Worm (Caenorhabditis elegans) whole organism, L4 larva: ENCODE data around the gene rpl-20.

Experiments used
- nhr-11 ChIP-seq: fragments of 150-350 bp; optimal IDR thresholded peaks from 2 replicates; lab custom pipeline; 2014; ENCODE audit warnings: missing biosample characterization, missing genetic modification characterization
- sdz-12 ChIP-seq: fragments of 200-800 bp; sonication (Bioruptor generic); optimal IDR thresholded peaks from 2 replicates; lab custom pipeline; 2018; ENCODE audit warnings: mild to moderate bottlenecking, missing genetic modification characterization, missing compliant biosample characterization

DNA sequence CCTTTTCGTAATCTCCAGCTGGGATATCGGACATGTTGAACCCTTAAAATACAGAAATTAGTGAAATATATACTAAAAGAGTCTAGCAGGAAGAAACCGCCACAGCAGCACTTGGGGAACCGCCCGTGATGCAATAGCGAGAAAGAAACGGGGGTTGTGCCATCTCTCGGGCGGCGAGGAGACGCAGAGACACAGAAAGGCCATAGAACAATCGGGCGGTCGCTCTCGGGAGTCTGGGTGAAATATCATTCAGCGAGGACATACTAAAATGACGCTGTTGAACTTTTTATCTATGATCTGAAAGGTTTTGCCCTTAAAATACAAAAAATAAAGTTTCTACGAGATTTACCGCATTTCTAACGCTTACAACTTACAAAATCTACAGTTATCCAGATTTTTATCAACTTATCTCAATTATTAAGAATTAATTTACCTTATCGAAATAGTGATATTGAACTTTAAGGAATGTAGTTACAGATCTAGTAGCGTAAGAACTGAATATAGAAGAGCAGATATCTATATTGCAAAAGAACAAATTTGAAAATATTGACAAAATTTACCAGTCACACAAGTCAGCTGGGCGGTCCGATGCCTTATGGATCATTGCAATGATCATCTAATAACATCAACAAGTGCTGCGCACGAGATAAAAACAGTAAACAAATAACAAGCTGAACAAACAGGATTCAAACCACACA lies 1.0 kb downstream of the rpl-20 start, which contains the start of gene cyc-2.1:
- TF ChIP-seq sdz-12 (GFP tag; lab: Kevin White, UChicago) (no peak), nhr-11 (tag; lab: Kevin White, UChicago) (peak; percentile 52)
